Fruit fly (Drosophila melanogaster): ENCODE data around the gene CG34178.

The CG34178 gene

DNA sequence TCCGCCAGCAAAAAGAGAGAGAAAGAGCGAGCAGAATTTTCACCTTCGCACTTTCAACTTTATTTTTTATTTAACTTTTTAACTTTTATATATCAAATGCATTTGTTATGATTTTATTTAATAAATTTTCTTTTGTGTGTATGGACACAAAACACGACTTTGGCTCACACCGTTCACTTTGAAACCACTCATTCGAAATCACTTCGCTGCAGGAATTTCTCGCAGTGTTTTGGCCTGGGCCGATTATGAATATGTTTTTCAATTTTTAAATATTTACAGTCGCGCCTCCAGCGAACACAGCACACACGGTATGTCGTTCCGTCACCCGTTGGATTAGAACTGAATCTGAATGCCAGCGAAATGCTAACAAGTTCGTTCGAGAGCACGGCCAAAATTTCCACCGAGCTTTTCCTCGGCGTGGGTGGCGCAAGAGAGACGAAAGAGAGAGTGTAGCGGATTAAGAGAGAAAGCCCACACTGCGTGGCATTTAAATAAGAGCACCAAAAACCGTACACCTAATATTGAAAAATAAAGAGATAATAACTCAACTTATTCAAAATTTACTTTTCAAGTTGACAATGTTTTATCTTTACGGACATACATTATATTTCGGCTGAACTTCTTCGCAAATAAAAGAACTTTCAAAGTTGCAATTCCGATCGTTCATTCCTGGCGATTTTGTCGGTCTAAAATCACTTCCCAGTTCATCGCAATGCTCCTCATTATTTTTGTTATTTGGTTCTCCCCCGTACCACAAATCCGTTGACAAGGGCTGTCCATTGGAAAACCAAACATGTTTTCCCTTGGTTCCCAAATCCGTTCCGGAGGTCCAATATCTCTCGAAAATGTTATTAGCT is 7.4 kb downstream of the CG34178 start, which contains the start of gene CG15431 (continued):
- TF ChIP-seq Vsx1 (GFP tag; optimal IDR thresholded peaks at IDR 0.05): no peak
- TF ChIP-seq NFAT (GFP tag; IDR thresholded peaks at IDR 0.05): peak; percentile 49
- TF ChIP-seq kni (GFP tag; optimal IDR thresholded peaks at IDR 0.05): no peak
- TF ChIP-seq CG2712 (tag; optimal IDR thresholded peaks at IDR 0.05): peak; percentile 40
- TF ChIP-seq CG6854 (GFP tag; optimal IDR thresholded peaks at IDR 0.05): peak; percentile 51
- TF ChIP-seq C15 (GFP tag; IDR thresholded peaks at IDR 0.05): peak; percentile 46; the same call in 1 of the 3 replicates
- no peak for TF ChIP-seq CG9797 (GFP tag; optimal IDR thresholded peaks at IDR 0.05)
- TF ChIP-seq gsb (GFP tag; IDR thresholded peaks at IDR 0.05): peak; percentile 29; the same call in 1 of the 2 replicates
- TF ChIP-seq unc-4 (GFP tag; IDR thresholded peaks at IDR 0.05; ENCODE audit: partially characterized antibody): no peak
- peak; percentile 66 for TF ChIP-seq CG6813 (GFP tag; optimal IDR thresholded peaks at IDR 0.05)
- no peak for TF ChIP-seq crol (GFP tag; IDR thresholded peaks at IDR 0.05)
- TF ChIP-seq btn (GFP tag; optimal IDR thresholded peaks at IDR 0.05): no peak
- peak; percentile 50; the same call in 2 of the 3 replicates for TF ChIP-seq tgo (GFP tag; IDR thresholded peaks at IDR 0.05)
- TF ChIP-seq ab (GFP tag; optimal IDR thresholded peaks at IDR 0.05): no peak
- peak; percentile 47 for TF ChIP-seq dpn (GFP tag; optimal IDR thresholded peaks at IDR 0.05)
- TF ChIP-seq vfl (GFP tag; optimal IDR thresholded peaks at IDR 0.05): peak; percentile 21
- TF ChIP-seq dati (GFP tag; IDR thresholded peaks at IDR 0.05): no peak
- TF ChIP-seq YL-1 (GFP tag; optimal IDR thresholded peaks at IDR 0.05): no peak
- TF ChIP-seq CG18599 (GFP tag; optimal IDR thresholded peaks at IDR 0.05): peak; percentile 85
- TF ChIP-seq CG4820 (GFP tag; optimal IDR thresholded peaks at IDR 0.05): peak; percentile 25
- TF ChIP-seq Optix (GFP tag; IDR thresholded peaks at IDR 0.05): 0 out of 3 replicates have a peak, but pooled peaks have one; percentile 50
- TF ChIP-seq sd (tag; optimal IDR thresholded peaks at IDR 0.05): peak; percentile 67
- peak; percentile 59 for TF ChIP-seq CG5180 (GFP tag; optimal IDR thresholded peaks at IDR 0.05)
- no peak for TF ChIP-seq hkb (optimal IDR thresholded peaks at IDR 0.05)
- TF ChIP-seq hkb (GFP tag; IDR thresholded peaks at IDR 0.05): peak; percentile 67
- TF ChIP-seq Meics (GFP tag; optimal IDR thresholded peaks at IDR 0.05): peak; percentile 77
- peak; percentile 72 for TF ChIP-seq CG11456 (GFP tag; IDR thresholded peaks at IDR 0.05)
- TF ChIP-seq Oli (tag; optimal IDR thresholded peaks at IDR 0.05): peak; percentile 53
- TF ChIP-seq CG12659 (GFP tag; optimal IDR thresholded peaks at IDR 0.05): peak; percentile 39
- peak; percentile 50 for TF ChIP-seq ind (GFP tag; optimal IDR thresholded peaks at IDR 0.05)
- peak; percentile 73 for TF ChIP-seq dmrt99B (tag; optimal IDR thresholded peaks at IDR 0.05)
- TF ChIP-seq CG16813 (GFP tag; IDR thresholded peaks at IDR 0.05; ENCODE audit: partially characterized antibody): no peak
- TF ChIP-seq CG9876 (GFP tag; optimal IDR thresholded peaks at IDR 0.05): no peak
- 0 out of 3 replicates have a peak, but pooled peaks have one; percentile 37 for TF ChIP-seq B-H1 (GFP tag; IDR thresholded peaks at IDR 0.05)
- no peak for TF ChIP-seq HLHmδ (GFP tag; optimal IDR thresholded peaks at IDR 0.05)
- peak; percentile 17 for TF ChIP-seq run (tag; optimal IDR thresholded peaks at IDR 0.05)
- peak; percentile 75 for TF ChIP-seq Hmr (GFP tag; optimal IDR thresholded peaks at IDR 0.05)
- TF ChIP-seq Doc2 (GFP tag; IDR thresholded peaks at IDR 0.05): no peak
- TF ChIP-seq sima (GFP tag; optimal IDR thresholded peaks at IDR 0.05): no peak
- no peak for TF ChIP-seq mld (GFP tag; IDR thresholded peaks at IDR 0.05; ENCODE audit: partially characterized antibody)
- peak; percentile 53; the same call in 1 of the 2 replicates for TF ChIP-seq seq (GFP tag; IDR thresholded peaks at IDR 0.05)
- TF ChIP-seq CG1024 (GFP tag; IDR thresholded peaks at IDR 0.05): 0 out of 2 replicates have a peak, but pooled peaks have one; percentile 40
- no peak for TF ChIP-seq CG1832 (GFP tag; optimal IDR thresholded peaks at IDR 0.05)
- TF ChIP-seq al (GFP tag; IDR thresholded peaks at IDR 0.05): 0 out of 2 replicates have a peak, but pooled peaks have one; percentile 37
